Worm (Caenorhabditis elegans): ENCODE measurements around the gene C01G5.9.

C01G5.9 gene

DNA sequence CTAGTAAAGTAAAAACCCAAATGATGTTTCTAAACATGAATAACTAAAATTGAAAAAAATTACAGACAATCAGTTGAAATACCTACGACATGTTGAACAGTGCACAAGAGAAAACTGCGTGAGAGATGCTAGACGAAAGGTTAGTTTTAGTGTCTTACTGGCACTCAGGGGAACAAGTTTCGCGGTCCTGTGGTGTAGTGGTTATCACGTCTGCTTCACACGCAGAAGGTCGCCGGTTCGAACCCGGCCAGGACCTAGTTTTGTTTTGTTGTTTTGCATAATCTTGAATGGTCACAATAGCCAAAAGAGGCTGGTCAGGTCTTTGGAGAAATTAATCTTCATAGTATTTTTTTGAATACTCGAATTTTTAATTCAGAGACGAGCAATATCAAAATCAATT lies 38.7 kb upstream of the C01G5.9 start:
- peak; percentile 12 for TF ChIP-seq ceh-83 (GFP tag; optimal IDR thresholded peaks at IDR 0.05)
- peak; percentile 14 for TF ChIP-seq cnd-1 (tag; optimal IDR thresholded peaks at IDR 0.05)
- peak; percentile 21 for TF ChIP-seq lin-32 (GFP tag; optimal IDR thresholded peaks at IDR 0.05)
- TF ChIP-seq ces-1 (GFP tag; optimal IDR thresholded peaks at IDR 0.05) = no peak
- TF ChIP-seq nhr-2 (tag; optimal IDR thresholded peaks at IDR 0.05) = no peak

- TF ChIP-seq pha-4 (tag; optimal IDR thresholded peaks at IDR 0.05) (no peak), elt-3 (tag; optimal IDR thresholded peaks at IDR 0.05) (no peak), mab-5 (tag; optimal IDR thresholded peaks at IDR 0.05) (no peak), lin-13 (tag; optimal IDR thresholded peaks at IDR 0.05) (no peak), nhr-76 (tag; optimal IDR thresholded peaks at IDR 0.05) (no peak), ham-2 (GFP tag; optimal IDR thresholded peaks at IDR 0.05) (no peak), mls-2 (tag; optimal IDR thresholded peaks at IDR 0.05) (no peak), elt-1 (tag; optimal IDR thresholded peaks at IDR 0.05; ENCODE audit: borderline replicate concordance, insufficient read depth) (no peak), sptf-1 (tag; optimal IDR thresholded peaks at IDR 0.05) (no peak), lin-32 (GFP tag; optimal IDR thresholded peaks at IDR 0.05) (no peak), unc-62 (GFP tag; optimal IDR thresholded peaks at IDR 0.05) (no peak), ceh-43 (GFP tag; optimal IDR thresholded peaks at IDR 0.05) (no peak), ceh-83 (GFP tag; optimal IDR thresholded peaks at IDR 0.05) (no peak), flh-1 (GFP tag; optimal IDR thresholded peaks at IDR 0.05) (no peak), bed-3 (GFP tag; optimal IDR thresholded peaks at IDR 0.05) (no peak)
Observed at ce11 chrIV:6487047-6487446, 32.6 kb upstream of the C01G5.9 start, which contains the start of gene Y73B6BL.37. Gene Y73B6BL.37, plus strand, starts transcription at chrIV:6487347.

DNA sequence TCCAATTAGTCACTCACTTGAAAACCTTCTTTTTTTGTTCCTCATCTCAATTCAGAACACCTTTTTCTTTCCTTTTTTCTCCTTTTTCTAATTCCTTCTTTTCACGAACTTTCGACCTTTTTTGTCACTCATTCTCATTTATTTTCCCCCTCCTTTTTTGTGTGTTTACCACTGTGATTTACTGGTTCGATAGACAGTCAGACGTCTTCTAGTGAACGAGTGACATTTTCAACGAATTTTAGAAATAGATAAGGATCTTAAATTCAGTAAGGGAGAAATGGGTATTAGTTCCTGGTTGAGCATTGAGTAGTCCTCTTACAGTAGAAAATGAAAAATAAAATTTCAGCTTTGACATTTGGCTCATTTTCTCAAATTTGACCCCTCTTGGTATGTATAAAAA lies 27.8 kb upstream of the C01G5.9 start:
- no peak for TF ChIP-seq ceh-43 (GFP tag; optimal IDR thresholded peaks at IDR 0.05)
- no peak for TF ChIP-seq lin-32 (GFP tag; optimal IDR thresholded peaks at IDR 0.05)
- no peak for TF ChIP-seq cnd-1 (tag; optimal IDR thresholded peaks at IDR 0.05)
- TF ChIP-seq nhr-28 (tag; optimal IDR thresholded peaks at IDR 0.05) = no peak
- no peak for TF ChIP-seq ces-1 (GFP tag; optimal IDR thresholded peaks at IDR 0.05)
- TF ChIP-seq M03D4.4 (tag; optimal IDR thresholded peaks at IDR 0.05) = no peak

DNA sequence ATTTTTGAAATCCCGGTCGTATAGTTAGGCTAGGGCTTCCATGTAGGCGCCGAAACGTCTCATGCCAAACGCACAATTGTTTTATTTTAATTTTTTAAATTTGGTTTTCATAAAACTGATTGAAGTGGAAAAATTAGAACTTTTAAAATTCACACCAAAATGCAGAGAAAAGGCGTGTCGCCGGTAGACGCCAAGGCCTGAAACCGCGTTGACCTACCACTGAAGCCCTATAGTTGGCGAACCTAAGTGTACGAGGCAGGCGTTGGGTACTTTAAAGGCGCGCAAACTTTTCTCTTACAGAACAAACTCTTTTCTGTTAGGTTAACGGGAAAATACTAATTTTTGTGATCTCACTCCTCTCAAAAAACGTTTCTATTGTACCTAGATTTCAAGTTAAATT lies 26.4 kb upstream of the C01G5.9 start, which contains the start of gene Y73B6BL.44:
Gene Y73B6BL.44 (plus strand): TSS at position 301 of the 400 bp plus-strand sequence.
- no peak for TF ChIP-seq nhr-76 (tag; optimal IDR thresholded peaks at IDR 0.05)
- TF ChIP-seq flh-1 (GFP tag; optimal IDR thresholded peaks at IDR 0.05) = no peak
- TF ChIP-seq M03D4.4 (tag; optimal IDR thresholded peaks at IDR 0.05) = no peak
- no peak for TF ChIP-seq ceh-43 (GFP tag; optimal IDR thresholded peaks at IDR 0.05)
- no peak for TF ChIP-seq mep-1 (tag; optimal IDR thresholded peaks at IDR 0.05)

ce11 chrIV:6496103-6496502 lies 23.6 kb upstream of the C01G5.9 start:
- TF ChIP-seq hlh-1 (tag; optimal IDR thresholded peaks at IDR 0.05) = no peak
- no peak for TF ChIP-seq nhr-2 (tag; optimal IDR thresholded peaks at IDR 0.05)
- no peak for TF ChIP-seq ceh-43 (GFP tag; optimal IDR thresholded peaks at IDR 0.05)
- TF ChIP-seq mls-2 (tag; optimal IDR thresholded peaks at IDR 0.05) = no peak
- TF ChIP-seq lin-13 (tag; optimal IDR thresholded peaks at IDR 0.05) = no peak
- TF ChIP-seq ham-2 (GFP tag; optimal IDR thresholded peaks at IDR 0.05) = no peak
- no peak for TF ChIP-seq unc-62 (GFP tag; optimal IDR thresholded peaks at IDR 0.05)
- no peak for TF ChIP-seq ceh-39 (tag; optimal IDR thresholded peaks at IDR 0.05)
- TF ChIP-seq bed-3 (GFP tag; optimal IDR thresholded peaks at IDR 0.05) = no peak
- TF ChIP-seq elt-1 (tag; optimal IDR thresholded peaks at IDR 0.05; ENCODE audit: borderline replicate concordance, insufficient read depth) = no peak
- TF ChIP-seq mep-1 (tag; optimal IDR thresholded peaks at IDR 0.05) = no peak
- no peak for TF ChIP-seq pha-4 (tag; optimal IDR thresholded peaks at IDR 0.05)
- TF ChIP-seq nhr-237 (tag; optimal IDR thresholded peaks at IDR 0.05) = no peak
- no peak for TF ChIP-seq elt-3 (tag; optimal IDR thresholded peaks at IDR 0.05)
- no peak for TF ChIP-seq nhr-28 (tag; optimal IDR thresholded peaks at IDR 0.05)
- no peak for TF ChIP-seq nhr-12 (tag; optimal IDR thresholded peaks at IDR 0.05)
- no peak for TF ChIP-seq lsy-2 (tag; optimal IDR thresholded peaks at IDR 0.05)
- TF ChIP-seq blmp-1 (tag; optimal IDR thresholded peaks at IDR 0.05) = no peak
- TF ChIP-seq drap-1 (GFP tag; optimal IDR thresholded peaks at IDR 0.05) = no peak

- TF ChIP-seq mls-2 (tag; optimal IDR thresholded peaks at IDR 0.05) (no peak), ceh-83 (GFP tag; optimal IDR thresholded peaks at IDR 0.05) (no peak), mab-5 (tag; optimal IDR thresholded peaks at IDR 0.05) (no peak), nhr-76 (tag; optimal IDR thresholded peaks at IDR 0.05) (no peak), drap-1 (GFP tag; optimal IDR thresholded peaks at IDR 0.05) (no peak), nhr-12 (tag; optimal IDR thresholded peaks at IDR 0.05) (no peak), ces-1 (GFP tag; optimal IDR thresholded peaks at IDR 0.05) (no peak)
Observed at ce11 chrIV:6500433-6500832, 19.3 kb upstream of the C01G5.9 start.
